Worm (Caenorhabditis elegans) whole organism, L1 larva: Measurements from ENCODE around the gene C33C12.1.
"Not testable (repeated sequence)": the region's sequence is repeated elsewhere in the genome, so short reads cannot be mapped to it uniquely, and the experiment has no call there.

ENCODE experiments used
- C34B4.2 ChIP-seq: sonication (generic microtip); optimal IDR thresholded peaks from 2 replicates; lab custom pipeline; 2017; ENCODE audit warnings: mild to moderate bottlenecking, missing genetic modification characterization, missing compliant biosample characterization
- Y116A8C.19 ChIP-seq: sonication (generic microtip); optimal IDR thresholded peaks from 2 replicates; lab custom pipeline; 2016; ENCODE audit warnings: missing compliant biosample characterization, missing genetic modification characterization, borderline replicate concordance
- aha-1 ChIP-seq: fragments of 150-350 bp; optimal IDR thresholded peaks from 2 replicates; lab custom pipeline; 2014; ENCODE audit warnings: missing biosample characterization, missing genetic modification characterization
- ceh-63 ChIP-seq: fragments of 200-800 bp; sonication (Bioruptor generic); optimal IDR thresholded peaks from 2 replicates; lab custom pipeline; 2018; ENCODE audit warnings: mild to moderate bottlenecking, missing genetic modification characterization, missing compliant biosample characterization
- ces-1 ChIP-seq: fragments of 150-350 bp; optimal IDR thresholded peaks from 2 replicates; lab custom pipeline; 2014; ENCODE audit warnings: missing biosample characterization, missing genetic modification reagents, missing genetic modification characterization
- dsc-1 ChIP-seq: sonication (generic microtip); optimal IDR thresholded peaks from 2 replicates; lab custom pipeline; 2016; ENCODE audit warnings: mild to moderate bottlenecking, missing genetic modification characterization, missing compliant biosample characterization
- efl-1 ChIP-seq, 4 experiments: fragments of 150-350 bp; optimal IDR thresholded peaks in 3 of 4; peaks in 1 of 4; 1 replicate in 1 of 4; 2 replicates in 3 of 4; lab custom pipeline; 2014; ENCODE audit warnings: missing biosample characterization in 2 of 4, missing genetic modification characterization in 2 of 4, missing genetic modification reagents in 2 of 4
- elt-3 ChIP-seq, 6 experiments: fragments of 150-350 bp in 1 of 6; sonication (generic microtip); optimal IDR thresholded peaks; 2 replicates each; lab custom pipeline; 2017 to 2018; ENCODE audit warnings: missing biosample characterization in 6 of 6, missing genetic modification characterization in 6 of 6, inconsistent platforms in 1 of 6
- fkh-8 ChIP-seq: sonication (generic microtip); optimal IDR thresholded peaks from 2 replicates; lab custom pipeline; 2016; ENCODE audit warnings: mild to moderate bottlenecking, missing genetic modification characterization, missing compliant biosample characterization
- isw-1 ChIP-seq: fragments of 200-800 bp; sonication (Bioruptor generic); IDR thresholded peaks from 2 replicates; pipeline ENCODE4 v1.3.6; 2022; ENCODE audit warnings: missing genetic modification characterization, missing compliant biosample characterization
- lin-35 ChIP-seq, 2 experiments: fragments of 150-350 bp; optimal IDR thresholded peaks; 2 replicates each; lab custom pipeline; 2014; ENCODE audit warnings: missing biosample characterization in 2 of 2, missing genetic modification characterization in 2 of 2, missing genetic modification reagents in 2 of 2
- lsy-2 ChIP-seq, 2 experiments: fragments of 150-350 bp; optimal IDR thresholded peaks; 2 replicates each; lab custom pipeline; 2014; ENCODE audit warnings: missing biosample characterization in 2 of 2, missing genetic modification characterization in 2 of 2
- mep-1 ChIP-seq: fragments of 150-350 bp; optimal IDR thresholded peaks from 2 replicates; lab custom pipeline; 2014; ENCODE audit warnings: missing biosample characterization, missing genetic modification characterization
- nhr-20 ChIP-seq: sonication (generic microtip); optimal IDR thresholded peaks from 2 replicates; lab custom pipeline; 2016; ENCODE audit warnings: mild to moderate bottlenecking, missing genetic modification characterization, missing compliant biosample characterization
- nhr-28 ChIP-seq: fragments of 150-350 bp; optimal IDR thresholded peaks from 2 replicates; lab custom pipeline; 2014; ENCODE audit warnings: missing biosample characterization, missing genetic modification characterization
- nhr-76 ChIP-seq: sonication (generic microtip); optimal IDR thresholded peaks from 2 replicates; lab custom pipeline; 2017; ENCODE audit warnings: missing biosample characterization, missing genetic modification characterization
- nhr-77 ChIP-seq: fragments of 150-350 bp; optimal IDR thresholded peaks from 2 replicates; lab custom pipeline; 2014; ENCODE audit warnings: missing biosample characterization, missing genetic modification characterization
- nhr-84 ChIP-seq: sonication (generic microtip); optimal IDR thresholded peaks from 2 replicates; lab custom pipeline; 2017; ENCODE audit warnings: missing biosample characterization, missing genetic modification characterization
- nhr-85 ChIP-seq: sonication (generic microtip); peaks from one replicate; lab custom pipeline; 2016; ENCODE audit warnings: missing genetic modification characterization, inconsistent platforms, missing compliant biosample characterization
- nhr-90 ChIP-seq: sonication (generic microtip); optimal IDR thresholded peaks from 2 replicates; lab custom pipeline; 2016; ENCODE audit warnings: mild to moderate bottlenecking, missing genetic modification characterization, missing compliant biosample characterization; ENCODE audit not compliant: poor library complexity
- pag-3 ChIP-seq: sonication (generic microtip); optimal IDR thresholded peaks from 2 replicates; lab custom pipeline; 2017; ENCODE audit warnings: missing genetic modification characterization, mild to moderate bottlenecking, missing compliant biosample characterization, antibody characterized with exemption, borderline replicate concordance; ENCODE audit not compliant: insufficient read depth
- skn-1 ChIP-seq: fragments of 150-350 bp; optimal IDR thresholded peaks from 2 replicates; lab custom pipeline; 2014; ENCODE audit warnings: missing biosample characterization, missing genetic modification characterization
- snpc-4 ChIP-seq: fragments of 150-350 bp; optimal IDR thresholded peaks from 2 replicates; lab custom pipeline; 2014; ENCODE audit warnings: missing biosample characterization, missing genetic modification characterization
- sup-37 ChIP-seq: fragments of 200-800 bp; sonication (Bioruptor generic); optimal IDR thresholded peaks from 2 replicates; lab custom pipeline; 2018; ENCODE audit warnings: mild to moderate bottlenecking, missing genetic modification characterization, missing compliant biosample characterization
- tbx-2 ChIP-seq: sonication (generic microtip); optimal IDR thresholded peaks from 2 replicates; lab custom pipeline; 2016; ENCODE audit warnings: missing genetic modification characterization, missing compliant biosample characterization
- unc-130 ChIP-seq: fragments of 150-350 bp; optimal IDR thresholded peaks from 2 replicates; lab custom pipeline; 2017; ENCODE audit warnings: missing biosample characterization, missing genetic modification characterization, inconsistent platforms
- unc-86 ChIP-seq: sonication (generic microtip); optimal IDR thresholded peaks from 2 replicates; lab custom pipeline; 2016; ENCODE audit warnings: missing genetic modification characterization, missing compliant biosample characterization
- unc-98 ChIP-seq: fragments of 200-800 bp; sonication (Bioruptor generic); IDR thresholded peaks from 2 replicates; pipeline ENCODE4 v1.3.6; 2022; ENCODE audit warnings: missing genetic modification characterization, missing compliant biosample characterization
- zip-4 ChIP-seq: fragments of 200-800 bp; sonication (Bioruptor generic); optimal IDR thresholded peaks from 2 replicates; lab custom pipeline; 2018; ENCODE audit warnings: mild to moderate bottlenecking, missing genetic modification characterization, moderate library complexity, missing compliant biosample characterization
- ztf-11 ChIP-seq, 2 experiments: sonication (generic microtip); optimal IDR thresholded peaks; 2 replicates each; lab custom pipeline; 2016 to 2017; ENCODE audit warnings: missing genetic modification characterization in 2 of 2, missing biosample characterization in 1 of 2, missing compliant biosample characterization in 1 of 2
- ztf-4 ChIP-seq: fragments of 150-350 bp; optimal IDR thresholded peaks from 2 replicates; lab custom pipeline; 2014; ENCODE audit warnings: missing biosample characterization, missing genetic modification characterization

C33C12.1 gene

DNA sequence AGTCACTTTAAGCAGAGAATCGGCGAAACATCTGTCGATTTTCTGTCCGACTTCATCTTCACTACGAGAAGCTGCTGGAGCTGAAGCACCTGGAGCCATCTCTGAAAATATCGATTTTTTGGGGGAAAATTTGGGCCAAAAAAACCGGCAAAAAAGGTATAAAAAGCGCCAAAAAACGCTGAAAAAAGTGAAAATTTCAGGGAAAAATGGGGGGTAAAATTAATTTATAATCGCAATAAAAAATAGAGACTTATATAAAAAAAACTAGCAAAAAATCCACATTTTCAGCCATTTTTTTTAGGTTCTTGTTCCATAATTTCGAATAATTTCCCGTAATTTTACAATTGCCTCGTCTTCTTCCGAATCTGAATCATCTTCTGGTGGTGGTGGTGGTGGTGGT, 27.6 kb downstream of the C33C12.1 start, which contains the start of gene F54A3.5:
Gene F54A3.5 (minus strand): TSS at position 101 of the 400 bp plus-strand sequence.
- TF ChIP-seq tbx-2 (tag; lab: Kevin White, UChicago) (no peak), mep-1 (tag; lab: Kevin White, UChicago) (no peak), fkh-8 (tag; lab: Kevin White, UChicago) (no peak), zip-4 (GFP tag; lab: Kevin White, UChicago) (no peak), ztf-11 (tag; optimal IDR thresholded peaks at IDR 0.05; lab: Kevin White, UChicago) (no peak), C34B4.2 (tag; lab: Kevin White, UChicago) (no peak), dsc-1 (no peak), pag-3 (tag; lab: Kevin White, UChicago) (no peak), sup-37 (GFP tag; lab: Kevin White, UChicago) (no peak), snpc-4 (tag; lab: Kevin White, UChicago) (no peak), elt-3 (tag; optimal IDR thresholded peaks at IDR 0.05; lab: Kevin White, UChicago) (no peak), nhr-84 (tag; lab: Kevin White, UChicago) (no peak), lin-35 (GFP tag; optimal IDR thresholded peaks at IDR 0.05; lab: Kevin White, UChicago) (no peak), nhr-77 (tag; lab: Kevin White, UChicago) (no peak), nhr-28 (no peak), aha-1 (tag; lab: Kevin White, UChicago) (no peak), ztf-4 (tag; lab: Kevin White, UChicago) (no peak), skn-1 (tag; lab: Kevin White, UChicago) (no peak), ceh-63 (GFP tag; lab: Kevin White, UChicago) (no peak), nhr-76 (tag; lab: Kevin White, UChicago) (no peak)
- TF ChIP-seq, all 84 proteins: peak for 0

- TF ChIP-seq nhr-20 (no peak), nhr-85 (tag; lab: Kevin White, UChicago) (peak; percentile 4)
Observed at ce11 chrII:2230368-2230767, 32.3 kb downstream of the C33C12.1 start.

DNA sequence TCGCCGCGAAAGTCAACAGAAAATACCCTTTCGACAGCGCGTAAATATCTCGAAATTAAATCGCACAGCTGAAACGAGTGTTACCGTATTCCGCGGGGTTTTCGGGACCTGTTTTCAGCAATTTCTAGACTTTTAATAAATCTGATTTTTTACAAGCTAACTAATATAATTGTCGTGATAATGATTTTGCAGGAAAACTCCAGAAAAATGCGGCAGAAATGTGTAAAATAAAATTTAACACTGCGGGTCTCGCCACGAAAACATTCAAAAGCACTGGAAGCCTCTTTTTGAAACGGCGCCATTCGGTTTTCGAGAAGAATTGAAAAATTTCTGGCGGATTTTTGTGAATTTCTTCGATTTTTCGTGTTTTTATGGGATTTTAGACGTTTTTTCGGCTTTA, 34.4 kb downstream of the C33C12.1 start, which contains the start of gene F54A3.6:
Gene F54A3.6 (minus strand): TSS at position 42 of the 400 bp plus-strand sequence.
- TF ChIP-seq efl-1 (optimal IDR thresholded peaks at IDR 0.05; lab: Kevin White, UChicago) (peak; percentile 9 to 15), lsy-2 (tag; optimal IDR thresholded peaks at IDR 0.05; lab: Kevin White, UChicago) (peak; percentile 60 to 90), isw-1 (GFP tag; lab: Robert Waterston, UW) (peak; percentile 57)
- TF ChIP-seq efl-1 (GFP tag; optimal IDR thresholded peaks at IDR 0.05 in 1 of 2; lab: Kevin White, UChicago): not testable (repeated sequence)
- TF ChIP-seq, all 84 proteins: peak for 3; not testable (repeated sequence) for 81

- no peak for TF ChIP-seq efl-1 (optimal IDR thresholded peaks at IDR 0.05; lab: Kevin White, UChicago)
- peak in 1 of 2 experiments; percentile 59 for TF ChIP-seq efl-1 (GFP tag; optimal IDR thresholded peaks at IDR 0.05 in 1 of 2; lab: Kevin White, UChicago)
- TF ChIP-seq ces-1 (GFP tag; lab: Kevin White, UChicago): no peak
Observed at ce11 chrII:2233240-2233639, 35.2 kb downstream of the C33C12.1 start, which contains the start of gene cct-3. Gene cct-3 (plus strand): TSS chrII:2233540.

- TF ChIP-seq unc-130 (tag; lab: Kevin White, UChicago) (no peak), unc-86 (tag; lab: Kevin White, UChicago) (no peak), unc-98 (no peak), Y116A8C.19 (no peak), nhr-90 (tag; lab: Kevin White, UChicago) (no peak), ztf-4 (tag; lab: Kevin White, UChicago) (no peak)
Observed at ce11 chrII:2236352-2236751, 38.3 kb downstream of the C33C12.1 start.

DNA sequence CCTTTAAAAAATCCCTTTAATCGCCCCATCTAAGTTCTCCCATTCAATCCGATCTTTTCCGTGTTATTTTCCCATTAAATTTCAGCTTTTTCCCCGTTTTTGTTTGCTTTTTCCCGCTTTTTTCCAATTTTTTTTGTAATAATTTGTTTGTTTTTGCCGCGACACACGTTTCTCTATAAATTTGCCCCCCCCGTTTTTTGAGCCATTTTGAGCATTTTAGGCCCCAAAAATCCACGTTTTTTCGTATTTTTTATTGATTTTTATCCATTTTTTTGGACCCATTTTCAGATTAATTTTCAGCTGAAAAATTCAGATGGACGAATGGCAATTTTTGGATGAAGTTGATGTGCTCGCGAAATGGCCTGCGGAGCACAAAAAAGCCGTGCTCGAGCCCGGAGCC, 45.3 kb downstream of the C33C12.1 start, which contains the start of gene F54A3.2:
Gene F54A3.2 (plus strand): TSS at position 301 of the 400 bp plus-strand sequence.
- TF ChIP-seq lin-35 (GFP tag; optimal IDR thresholded peaks at IDR 0.05; lab: Kevin White, UChicago) (no peak), efl-1 (optimal IDR thresholded peaks at IDR 0.05; lab: Kevin White, UChicago) (no peak), efl-1 (GFP tag; optimal IDR thresholded peaks at IDR 0.05 in 1 of 2; lab: Kevin White, UChicago) (peak in 1 of 2 experiments; percentile 54), nhr-85 (tag; lab: Kevin White, UChicago) (peak; percentile 7)
